Fruit fly (Drosophila melanogaster): Measurements from ENCODE around the gene ND-24L.

Gene ND-24L

DNA sequence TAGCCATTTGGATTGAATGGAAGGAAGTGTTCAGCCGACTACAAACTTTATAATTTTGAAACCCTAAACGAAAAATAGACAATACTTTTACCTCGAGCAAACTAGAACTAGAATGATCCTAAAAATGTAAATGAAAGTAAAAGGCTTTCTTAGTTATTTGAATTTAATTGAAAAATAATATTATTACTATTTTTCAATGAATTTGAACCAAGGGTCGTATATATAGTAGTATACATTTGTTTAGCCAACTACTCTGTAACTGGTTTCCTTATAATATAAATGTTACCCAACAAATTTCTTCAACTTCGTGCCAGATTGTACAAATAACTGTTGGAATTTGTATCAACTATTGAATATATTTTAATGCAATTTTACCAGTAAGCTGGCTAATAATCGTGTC is 4.8 kb upstream of the ND-24L start, which contains the start of gene CG13725:
Gene CG13725, minus strand, starts transcription at position 101 of the 400 bp plus-strand sequence.
- no peak for TF ChIP-seq CG17801 (GFP tag; optimal IDR thresholded peaks at IDR 0.05; ENCODE audit: partially characterized antibody)

DNA sequence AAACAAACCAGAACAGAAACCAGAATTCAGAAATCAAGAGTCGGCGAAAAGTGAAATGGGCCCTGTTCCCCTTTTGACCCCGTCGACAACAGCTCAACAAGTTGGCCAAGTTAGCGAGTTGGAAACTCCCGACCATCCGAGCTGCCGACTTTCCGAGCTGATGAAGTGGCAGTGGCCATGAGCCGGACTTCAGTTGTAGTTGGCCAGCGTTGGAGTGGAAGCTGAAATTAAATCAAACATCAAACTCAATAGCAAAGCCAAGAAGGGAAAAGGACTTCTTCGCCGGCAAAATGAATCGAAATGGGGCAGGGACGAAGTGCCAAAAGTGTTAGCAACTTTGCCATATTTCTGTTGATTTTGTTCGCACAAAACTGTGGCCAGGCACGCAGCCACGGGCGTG is 1.9 kb upstream of the ND-24L start, which contains the start of gene CG13724:
Gene CG13724, plus strand, starts transcription at position 301 of the 400 bp plus-strand sequence.
- TF ChIP-seq CG17801 (GFP tag; optimal IDR thresholded peaks at IDR 0.05; ENCODE audit: partially characterized antibody) = no peak

DNA sequence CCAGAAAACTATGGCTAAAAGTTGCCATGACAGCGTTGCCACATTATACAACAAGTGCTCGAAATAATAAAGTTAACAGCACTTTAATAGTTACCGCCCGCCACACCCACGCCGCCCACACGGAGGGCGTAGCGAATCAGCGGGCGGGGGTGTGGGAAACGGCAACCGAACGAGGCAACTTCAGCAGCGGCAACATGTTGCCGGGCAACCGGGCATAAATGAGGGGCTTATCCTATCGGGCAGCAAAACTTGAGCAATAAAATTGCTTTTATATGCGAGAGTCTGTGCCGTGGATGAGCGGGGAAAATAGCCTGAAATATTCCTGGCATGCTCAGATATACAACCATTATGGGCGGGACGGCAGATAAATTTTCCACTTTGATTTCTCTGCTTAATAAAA is 4.4 kb downstream of the ND-24L start:
- no peak for TF ChIP-seq CG17801 (GFP tag; optimal IDR thresholded peaks at IDR 0.05; ENCODE audit: partially characterized antibody)

DNA sequence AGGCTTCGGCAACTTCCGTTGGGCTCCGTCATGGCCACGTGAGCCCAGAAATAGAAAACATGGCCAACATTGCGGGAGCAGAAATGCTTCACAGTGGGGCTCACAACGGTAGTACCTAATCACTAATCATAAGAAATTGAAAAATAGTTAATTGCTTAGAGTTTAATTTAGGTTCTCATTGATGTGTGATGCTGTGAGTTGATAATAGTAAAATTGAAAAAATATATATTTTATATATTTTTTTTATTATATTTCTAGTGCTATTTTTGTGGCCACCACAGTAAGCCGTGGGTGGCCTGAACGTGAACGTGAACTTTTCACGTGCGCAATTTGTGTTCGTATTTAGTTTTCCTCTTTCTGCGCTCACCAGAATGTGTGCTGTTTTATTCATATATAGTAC is 10.1 kb downstream of the ND-24L start:
- no peak for TF ChIP-seq CG17801 (GFP tag; optimal IDR thresholded peaks at IDR 0.05; ENCODE audit: partially characterized antibody)

DNA sequence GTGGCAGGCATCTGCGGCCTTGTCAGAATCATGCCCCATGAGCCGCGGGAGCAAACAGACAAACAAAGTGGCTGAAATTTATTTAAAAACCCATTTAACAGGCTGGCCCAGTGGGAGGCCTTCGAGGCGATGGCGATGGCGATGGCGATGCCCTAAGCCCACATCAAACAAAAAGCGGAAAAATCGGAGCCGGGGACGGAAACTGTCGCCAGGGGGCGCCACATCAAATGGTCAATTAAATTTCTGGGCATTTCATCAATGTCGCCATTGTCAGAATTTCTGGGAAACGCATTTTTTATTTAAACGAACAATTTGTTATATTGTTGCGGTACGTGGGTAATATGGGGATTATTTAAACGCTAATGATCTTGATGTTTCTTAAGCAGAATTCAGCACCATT is 28.4 kb downstream of the ND-24L start:
- no peak for TF ChIP-seq CG17801 (GFP tag; optimal IDR thresholded peaks at IDR 0.05; ENCODE audit: partially characterized antibody)
